Worm (Caenorhabditis elegans) whole organism, mixed stage, embryonic: ENCODE results near the gene nac-3.

Source experiments
- M03D4.4 ChIP-seq: sonication (generic microtip); optimal IDR thresholded peaks from 2 replicates; lab custom pipeline; 2017; ENCODE audit warnings: mild to moderate bottlenecking, missing genetic modification characterization, missing compliant biosample characterization
- elt-1 ChIP-seq: sonication (generic microtip); optimal IDR thresholded peaks from 2 replicates; lab custom pipeline; 2017; ENCODE audit warnings: missing genetic modification characterization, mild to moderate bottlenecking, missing compliant biosample characterization, antibody characterized with exemption, moderate library complexity, borderline replicate concordance; ENCODE audit not compliant: insufficient read depth
- ham-2 ChIP-seq: fragments of 200-800 bp; sonication (Bioruptor generic); optimal IDR thresholded peaks from 2 replicates; lab custom pipeline; 2018; ENCODE audit warnings: mild to moderate bottlenecking, missing genetic modification characterization, missing compliant biosample characterization
- nhr-12 ChIP-seq: fragments of 150-350 bp; optimal IDR thresholded peaks from 2 replicates; lab custom pipeline; 2014; ENCODE audit warnings: missing biosample characterization, missing genetic modification characterization
- nhr-2 ChIP-seq: fragments of 150-350 bp; optimal IDR thresholded peaks from 2 replicates; lab custom pipeline; 2014; ENCODE audit warnings: missing biosample characterization, missing genetic modification characterization
- nhr-237 ChIP-seq: fragments of 150-350 bp; optimal IDR thresholded peaks from 2 replicates; lab custom pipeline; 2014; ENCODE audit warnings: missing biosample characterization, missing genetic modification characterization
- nhr-76 ChIP-seq: sonication (generic microtip); optimal IDR thresholded peaks from 2 replicates; lab custom pipeline; 2017; ENCODE audit warnings: missing biosample characterization, missing genetic modification characterization
- unc-39 ChIP-seq: fragments of 150-350 bp; optimal IDR thresholded peaks from 2 replicates; lab custom pipeline; 2014; ENCODE audit warnings: missing biosample characterization, missing genetic modification characterization
- unc-62 ChIP-seq: fragments of 150-350 bp; optimal IDR thresholded peaks from 2 replicates; lab custom pipeline; 2014; ENCODE audit warnings: missing biosample characterization, missing genetic modification reagents, missing genetic modification characterization
- ztf-11 ChIP-seq: fragments of 150-350 bp; optimal IDR thresholded peaks from 2 replicates; lab custom pipeline; 2014; ENCODE audit warnings: missing biosample characterization, missing genetic modification characterization

ce11 chrIII:10187840-10188239 is 35.2 kb downstream of the nac-3 start:
- TF ChIP-seq elt-1 (no peak), nhr-2 (tag; lab: Kevin White, UChicago) (no peak), nhr-76 (tag; lab: Kevin White, UChicago) (no peak), M03D4.4 (tag; lab: Kevin White, UChicago) (no peak), unc-39 (no peak), ham-2 (GFP tag; lab: Kevin White, UChicago) (no peak), nhr-12 (tag; lab: Kevin White, UChicago) (no peak), unc-62 (no peak), nhr-237 (tag; lab: Kevin White, UChicago) (no peak), ztf-11 (tag; lab: Kevin White, UChicago) (no peak)
